Fruit fly (Drosophila melanogaster) whole organism, prepupa: Measurements from ENCODE around the gene CG15773.

Experiments used
- Blimp-1 ChIP-seq: fragments of 200-800 bp; sonication (Bioruptor generic); optimal IDR thresholded peaks from 3 replicates; lab custom pipeline; 2017; ENCODE audit warnings: missing biosample characterization, missing genetic modification characterization, mild to moderate bottlenecking, moderate library complexity, missing genetic modification reagents
- CG16779 ChIP-seq: fragments of 200-800 bp; sonication (Bioruptor generic); optimal IDR thresholded peaks from 3 replicates; lab custom pipeline; 2017; ENCODE audit warnings: missing biosample characterization, mild to moderate bottlenecking, missing genetic modification characterization
- CG6808 ChIP-seq: fragments of 200-800 bp; sonication (Bioruptor generic); optimal IDR thresholded peaks from 3 replicates; lab custom pipeline; 2017; ENCODE audit warnings: missing biosample characterization, missing genetic modification characterization, mild to moderate bottlenecking, moderate library complexity, missing genetic modification reagents
- CG6854 ChIP-seq: fragments of 200-800 bp; sonication (Bioruptor generic); optimal IDR thresholded peaks from 2 replicates; lab custom pipeline; 2017; ENCODE audit warnings: missing biosample characterization, mild to moderate bottlenecking, missing genetic modification characterization
- CG7368 ChIP-seq: fragments of 200-800 bp; sonication (Bioruptor generic); optimal IDR thresholded peaks from 3 replicates; lab custom pipeline; 2016; ENCODE audit warnings: missing biosample characterization, missing genetic modification characterization
- CG8119 ChIP-seq: fragments of 200-800 bp; sonication (Bioruptor generic); IDR thresholded peaks from 3 replicates; pipeline ENCODE4 v1.3.6; 2022; ENCODE audit warnings: missing biosample characterization, missing genetic modification characterization
- Hr38 ChIP-seq: sonication (Bioruptor generic); optimal IDR thresholded peaks from 2 replicates; lab custom pipeline; 2016; ENCODE audit warnings: missing biosample characterization, missing genetic modification characterization
- Sox102F ChIP-seq: fragments of 200-800 bp; sonication (Bioruptor generic); optimal IDR thresholded peaks from 2 replicates; lab custom pipeline; 2016; ENCODE audit warnings: missing biosample characterization, mild to moderate bottlenecking, missing genetic modification characterization
- dac ChIP-seq: fragments of 200-800 bp; sonication (Bioruptor generic); optimal IDR thresholded peaks from 2 replicates; lab custom pipeline; 2017; ENCODE audit warnings: missing biosample characterization, mild to moderate bottlenecking, missing genetic modification characterization
- eg ChIP-seq: fragments of 200-800 bp; sonication (Bioruptor generic); IDR thresholded peaks from 3 replicates; pipeline ENCODE4 v1.3.6; 2022; ENCODE audit warnings: missing biosample characterization, missing genetic modification characterization
- lz ChIP-seq: fragments of 200-800 bp; sonication (Bioruptor generic); optimal IDR thresholded peaks from 3 replicates; lab custom pipeline; 2016; ENCODE audit warnings: missing biosample characterization, missing genetic modification characterization

DNA sequence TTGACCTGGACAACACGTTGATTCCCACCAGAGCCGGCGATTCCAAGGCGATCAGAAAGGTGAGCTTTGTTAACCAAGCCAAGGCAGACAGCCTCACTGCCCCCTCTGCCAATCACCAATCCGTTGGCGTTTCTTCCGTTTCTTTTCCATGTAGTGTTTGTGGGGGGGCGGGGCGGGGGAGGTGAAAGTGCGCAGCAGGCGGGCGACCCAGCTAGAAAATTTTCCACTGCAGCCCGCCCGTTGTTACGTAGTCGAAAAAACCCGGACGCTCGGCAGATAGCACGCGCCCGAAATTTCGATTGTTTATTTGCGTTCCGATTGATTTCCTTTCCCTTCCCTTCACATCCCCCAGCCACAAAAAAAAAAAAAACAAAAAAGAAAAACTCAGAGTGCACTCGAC, 23.6 kb downstream of the CG15773 start:
- TF ChIP-seq CG7368 (GFP tag; lab: Kevin White, UChicago) (no peak), CG16779 (tag; lab: Kevin White, UChicago) (no peak), CG8119 (GFP tag; lab: Robert Waterston, UW) (no peak), Sox102F (GFP tag; lab: Kevin White, UChicago) (no peak), CG6808 (GFP tag; lab: Kevin White, UChicago) (no peak), CG6854 (GFP tag; lab: Kevin White, UChicago) (no peak), Hr38 (no peak), eg (no peak), lz (GFP tag; lab: Kevin White, UChicago) (no peak), dac (GFP tag; lab: Kevin White, UChicago) (no peak), Blimp-1 (no peak)
